Fruit fly (Drosophila melanogaster): ENCODE measurements around the gene tgy.

tgy gene

dm6 chrX:19155922-19156437 lies 28.9 kb upstream of the tgy start (continued):
- TF ChIP-seq Vsx1 (GFP tag; optimal IDR thresholded peaks at IDR 0.05): peak; percentile 38
- no peak for TF ChIP-seq CG34224 (GFP tag; IDR thresholded peaks at IDR 0.05; ENCODE audit: partially characterized antibody)
- peak; percentile 43 for TF ChIP-seq cato (GFP tag; optimal IDR thresholded peaks at IDR 0.05; ENCODE audit: borderline replicate concordance)
- no peak for TF ChIP-seq Myb (GFP tag; optimal IDR thresholded peaks at IDR 0.05)
- peak; percentile 61 for TF ChIP-seq CG8359 (GFP tag; optimal IDR thresholded peaks at IDR 0.05; ENCODE audit: borderline replicate concordance)
- peak; percentile 72 for TF ChIP-seq CG17385 (GFP tag; optimal IDR thresholded peaks at IDR 0.05)
- TF ChIP-seq CG1832 (GFP tag; optimal IDR thresholded peaks at IDR 0.05): no peak
- TF ChIP-seq pum (GFP tag; optimal IDR thresholded peaks at IDR 0.05): no peak
- TF ChIP-seq D (optimal IDR thresholded peaks at IDR 0.05): no peak
- peak; percentile 82 for TF ChIP-seq D (GFP tag; optimal IDR thresholded peaks at IDR 0.05)
- TF ChIP-seq mirr (GFP tag; optimal IDR thresholded peaks at IDR 0.05): no peak
- no peak for TF ChIP-seq Bgb (GFP tag; IDR thresholded peaks at IDR 0.05; ENCODE audit: partially characterized antibody)
- peak; percentile 82 for TF ChIP-seq grau (tag; optimal IDR thresholded peaks at IDR 0.05)
- no peak for TF ChIP-seq CG10321 (GFP tag; IDR thresholded peaks at IDR 0.05)
- peak; percentile 82 for TF ChIP-seq tin (GFP tag; optimal IDR thresholded peaks at IDR 0.05)
- peak; percentile 51 for TF ChIP-seq CG12219 (GFP tag; optimal IDR thresholded peaks at IDR 0.05)
- peak; percentile 55 for TF ChIP-seq corto (GFP tag; optimal IDR thresholded peaks at IDR 0.05)
- TF ChIP-seq trh (GFP tag; optimal IDR thresholded peaks at IDR 0.05): peak; percentile 62
- no peak for TF ChIP-seq CG17912 (GFP tag; optimal IDR thresholded peaks at IDR 0.05)
- TF ChIP-seq CG10274 (GFP tag; optimal IDR thresholded peaks at IDR 0.05): peak; percentile 47
- peak; percentile 79 for TF ChIP-seq Hr3 (GFP tag; optimal IDR thresholded peaks at IDR 0.05)
- peak; percentile 38 for TF ChIP-seq CG8089 (GFP tag; optimal IDR thresholded peaks at IDR 0.05)
- TF ChIP-seq CG1233 (GFP tag; optimal IDR thresholded peaks at IDR 0.05): peak; percentile 79
- TF ChIP-seq jing (GFP tag; optimal IDR thresholded peaks at IDR 0.05): peak; percentile 50
- peak; percentile 9 for TF ChIP-seq btn (GFP tag; optimal IDR thresholded peaks at IDR 0.05)
- TF ChIP-seq CG10431 (GFP tag; optimal IDR thresholded peaks at IDR 0.05): peak; percentile 66
- peak; percentile 75 for TF ChIP-seq B-H1 (GFP tag; IDR thresholded peaks at IDR 0.05)
- no peak for TF ChIP-seq CG3838 (GFP tag; optimal IDR thresholded peaks at IDR 0.05)
- peak; percentile 56; the same call in 1 of the 2 replicates for TF ChIP-seq CG14014 (GFP tag; IDR thresholded peaks at IDR 0.05)
- TF ChIP-seq twi (tag; optimal IDR thresholded peaks at IDR 0.05): peak; percentile 74
- no peak for TF ChIP-seq Tbp (GFP tag; optimal IDR thresholded peaks at IDR 0.05)
- peak; percentile 20 for TF ChIP-seq CG12769 (tag; optimal IDR thresholded peaks at IDR 0.05)
- TF ChIP-seq rib (GFP tag; IDR thresholded peaks at IDR 0.05): peak; percentile 87
- no peak for TF ChIP-seq pho (GFP tag; optimal IDR thresholded peaks at IDR 0.05)
- TF ChIP-seq Ssrp (tag; optimal IDR thresholded peaks at IDR 0.05): peak; percentile 81
- TF ChIP-seq nau (GFP tag; optimal IDR thresholded peaks at IDR 0.05): peak; percentile 46
- no peak for TF ChIP-seq sna (GFP tag; IDR thresholded peaks at IDR 0.05; ENCODE audit: partially characterized antibody)
- no peak for TF ChIP-seq CG1792 (GFP tag; optimal IDR thresholded peaks at IDR 0.05)
- TF ChIP-seq CG17186 (GFP tag; optimal IDR thresholded peaks at IDR 0.05): no peak
- peak; percentile 60 for TF ChIP-seq CG9437 (GFP tag; optimal IDR thresholded peaks at IDR 0.05)
- TF ChIP-seq Nf-YA (GFP tag; IDR thresholded peaks at IDR 0.05): 0 out of 2 replicates have a peak, but pooled peaks have one; percentile 14
- peak; percentile 79 for TF ChIP-seq nerfin-1 (tag; optimal IDR thresholded peaks at IDR 0.05)
- peak; percentile 80 for TF ChIP-seq onecut (GFP tag; IDR thresholded peaks at IDR 0.05)
- no peak for TF ChIP-seq eyg (GFP tag; optimal IDR thresholded peaks at IDR 0.05)
- peak in 1 of 3 experiments; percentile 85 for TF ChIP-seq Stat92E (GFP tag; optimal IDR thresholded peaks at IDR 0.05)
- TF ChIP-seq HmgD (GFP tag; optimal IDR thresholded peaks at IDR 0.05): no peak
- peak; percentile 67; the same call in 2 of the 3 replicates for TF ChIP-seq CG11093 (GFP tag; IDR thresholded peaks at IDR 0.05)
- TF ChIP-seq sr (GFP tag; IDR thresholded peaks at IDR 0.05): no peak; the same call in 2 of the 3 replicates
- peak; percentile 73 for TF ChIP-seq slbo (GFP tag; IDR thresholded peaks at IDR 0.05)
- TF ChIP-seq CG18011 (GFP tag; optimal IDR thresholded peaks at IDR 0.05): no peak
